Worm (Caenorhabditis elegans) whole organism, L2 larva: Measurements from ENCODE around the gene str-193.

ENCODE experiments used
- aly-2 ChIP-seq: fragments of 150-350 bp; optimal IDR thresholded peaks from 2 replicates; lab custom pipeline; 2014; ENCODE audit warnings: missing biosample characterization, missing genetic modification characterization
- dmd-4 ChIP-seq: sonication (generic microtip); optimal IDR thresholded peaks from 2 replicates; lab custom pipeline; 2017; ENCODE audit warnings: missing biosample characterization, missing genetic modification characterization
- elt-3 ChIP-seq: sonication (generic microtip); optimal IDR thresholded peaks from 2 replicates; lab custom pipeline; 2017; ENCODE audit warnings: missing biosample characterization, missing genetic modification characterization
- lsy-2 ChIP-seq, 2 experiments: fragments of 150-350 bp in 1 of 2; sonication (generic microtip) in 1 of 2; optimal IDR thresholded peaks; 2 replicates each; lab custom pipeline; 2014 to 2017; ENCODE audit warnings: missing biosample characterization in 2 of 2, missing genetic modification characterization in 2 of 2
- nhr-77 ChIP-seq: fragments of 150-350 bp; optimal IDR thresholded peaks from 2 replicates; lab custom pipeline; 2014; ENCODE audit warnings: missing biosample characterization, missing genetic modification characterization

DNA sequence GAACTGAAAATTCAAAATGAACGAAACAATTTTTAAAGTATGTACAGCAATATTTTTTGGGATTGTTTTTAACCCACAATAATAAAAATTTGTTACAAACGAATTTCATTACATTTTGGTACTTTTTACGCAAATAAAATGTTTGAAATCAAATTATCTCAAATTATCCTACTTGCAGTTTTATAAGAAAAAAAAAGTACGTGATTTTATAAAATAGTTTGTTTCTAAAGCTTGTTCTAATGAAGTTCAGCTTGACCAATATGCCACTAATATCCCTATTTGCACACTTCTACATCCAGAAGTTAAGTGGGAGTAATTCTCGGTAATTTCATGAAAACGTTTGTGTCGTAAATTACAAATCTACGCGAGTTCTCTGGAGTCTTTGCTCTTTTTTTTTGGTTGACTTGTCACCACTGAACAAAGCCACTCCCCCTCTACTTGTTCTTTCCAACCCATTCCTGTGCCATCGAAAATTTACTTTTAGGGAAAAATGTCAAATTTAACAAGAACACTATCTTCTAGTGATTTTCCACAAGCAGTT, 21.8 kb upstream of the str-193 start, which contains the start of gene sru-8:
- TF ChIP-seq elt-3 (tag; lab: Kevin White, UChicago) (no peak), lsy-2 (tag; optimal IDR thresholded peaks at IDR 0.05; lab: Kevin White, UChicago) (no peak), aly-2 (tag; lab: Kevin White, UChicago) (no peak), dmd-4 (no peak), nhr-77 (tag; lab: Kevin White, UChicago) (no peak)
